Fruit fly (Drosophila melanogaster) whole organism, embryonic: ENCODE results near the gene H2.0.

Experiments
- Abd-B ChIP-seq: fragments of 200-800 bp; sonication (Bioruptor generic); optimal IDR thresholded peaks from 2 replicates; lab custom pipeline; 2018; ENCODE audit warnings: missing biosample characterization, mild to moderate bottlenecking, missing genetic modification characterization, moderate library complexity
- Atf3 ChIP-seq: fragments of 200-800 bp; sonication (Bioruptor generic); optimal IDR thresholded peaks from 3 replicates; lab custom pipeline; 2016; ENCODE audit warnings: missing biosample characterization, missing genetic modification characterization
- Awh ChIP-seq: fragments of 200-800 bp; sonication (Bioruptor generic); IDR thresholded peaks from 2 replicates; pipeline ENCODE4, ENCODE4 v1.3.6; 2022; ENCODE audit warnings: missing biosample characterization, missing genetic modification characterization
- Bgb ChIP-seq: fragments of 200-800 bp; sonication (Bioruptor generic); IDR thresholded peaks from 2 replicates; pipeline ENCODE4 v1.3.6; 2022; ENCODE audit warnings: missing biosample characterization, missing genetic modification characterization; ENCODE audit not compliant: partially characterized antibody
- CG10462 ChIP-seq: fragments of 200-800 bp; sonication (Bioruptor generic); optimal IDR thresholded peaks from 2 replicates; lab custom pipeline; 2016; ENCODE audit warnings: missing biosample characterization, missing genetic modification characterization
- CG11695 ChIP-seq: fragments of 200-800 bp; sonication (Bioruptor generic); IDR thresholded peaks from 3 replicates; pipeline ENCODE4 v1.3.6; 2022; ENCODE audit warnings: missing biosample characterization, missing genetic modification characterization
- CG12391 ChIP-seq: fragments of 200-800 bp; sonication (Bioruptor generic); optimal IDR thresholded peaks from 3 replicates; lab custom pipeline; 2018; ENCODE audit warnings: missing biosample characterization, mild to moderate bottlenecking, missing genetic modification characterization, moderate library complexity
- CG13424 ChIP-seq: fragments of 200-800 bp; sonication (Bioruptor generic); optimal IDR thresholded peaks from 2 replicates; lab custom pipeline; 2019; ENCODE audit warnings: missing biosample characterization, mild to moderate bottlenecking, missing genetic modification characterization, moderate library complexity
- CG15073 ChIP-seq: fragments of 200-800 bp; sonication (Bioruptor generic); optimal IDR thresholded peaks from 2 replicates; lab custom pipeline; 2016; ENCODE audit warnings: missing biosample characterization, missing genetic modification characterization
- CG15514 ChIP-seq: fragments of 200-800 bp; sonication (Bioruptor generic); optimal IDR thresholded peaks from 3 replicates; lab custom pipeline; 2017; ENCODE audit warnings: missing biosample characterization, missing genetic modification characterization, mild to moderate bottlenecking, moderate library complexity, missing genetic modification reagents
- CG1647 ChIP-seq: fragments of 200-800 bp; sonication (Bioruptor generic); optimal IDR thresholded peaks from 3 replicates; lab custom pipeline; 2016; ENCODE audit warnings: missing biosample characterization, missing genetic modification characterization
- CG2202 ChIP-seq: fragments of 200-800 bp; sonication (Bioruptor generic); optimal IDR thresholded peaks from 2 replicates; lab custom pipeline; 2018; ENCODE audit warnings: missing biosample characterization, mild to moderate bottlenecking, missing genetic modification characterization
- CG4820 ChIP-seq: fragments of 200-800 bp; sonication (Bioruptor generic); optimal IDR thresholded peaks from 3 replicates; lab custom pipeline; 2016; ENCODE audit warnings: missing biosample characterization, missing genetic modification characterization
- CG7357 ChIP-seq: fragments of 200-800 bp; sonication (Bioruptor generic); IDR thresholded peaks from 3 replicates; pipeline ENCODE4 v1.3.6; 2022; ENCODE audit warnings: missing biosample characterization, missing genetic modification characterization
- CG7556 ChIP-seq: fragments of 200-800 bp; sonication (Bioruptor generic); optimal IDR thresholded peaks from 2 replicates; lab custom pipeline; 2017; ENCODE audit warnings: missing biosample characterization, mild to moderate bottlenecking, missing genetic modification characterization
- CG8388 ChIP-seq: fragments of 200-800 bp; sonication (Bioruptor generic); optimal IDR thresholded peaks from 2 replicates; lab custom pipeline; 2019; ENCODE audit warnings: missing biosample characterization, mild to moderate bottlenecking, missing genetic modification characterization, moderate library complexity
- CG9817 ChIP-seq: fragments of 200-800 bp; sonication (Bioruptor generic); optimal IDR thresholded peaks from 2 replicates; lab custom pipeline; 2018; ENCODE audit warnings: missing biosample characterization, mild to moderate bottlenecking, missing genetic modification characterization, moderate library complexity
- CG9932 ChIP-seq: fragments of 200-800 bp; sonication (Bioruptor generic); IDR thresholded peaks from 2 replicates; pipeline ENCODE4 v1.3.6; 2022; ENCODE audit warnings: missing biosample characterization, missing genetic modification characterization
- CrebB ChIP-seq: fragments of 200-800 bp; sonication (Bioruptor generic); optimal IDR thresholded peaks from 3 replicates; lab custom pipeline; 2018; ENCODE audit warnings: missing biosample characterization, mild to moderate bottlenecking, missing genetic modification characterization
- Hey ChIP-seq: fragments of 200-800 bp; sonication (Bioruptor generic); optimal IDR thresholded peaks from 3 replicates; lab custom pipeline; 2018; ENCODE audit warnings: missing biosample characterization, mild to moderate bottlenecking, missing genetic modification characterization
- HmgD ChIP-seq: fragments of 200-800 bp; sonication (Bioruptor generic); optimal IDR thresholded peaks from 3 replicates; lab custom pipeline; 2016; ENCODE audit warnings: missing biosample characterization, missing genetic modification characterization
- Hmr ChIP-seq: fragments of 200-800 bp; sonication (Bioruptor generic); optimal IDR thresholded peaks from 3 replicates; lab custom pipeline; 2017; ENCODE audit warnings: mild to moderate bottlenecking, missing biosample characterization, missing genetic modification reagents, missing genetic modification characterization
- Neu2 ChIP-seq: fragments of 200-800 bp; sonication (Bioruptor generic); optimal IDR thresholded peaks from 3 replicates; lab custom pipeline; 2016; ENCODE audit warnings: missing biosample characterization, missing genetic modification characterization, borderline replicate concordance
- Pdp1 ChIP-seq, 2 experiments: fragments of 200-800 bp; sonication (Bioruptor generic); optimal IDR thresholded peaks; 3 replicates each; lab custom pipeline; 2016; ENCODE audit warnings: missing biosample characterization in 2 of 2, missing genetic modification characterization in 2 of 2, mild to moderate bottlenecking in 1 of 2, moderate library complexity in 1 of 2
- Poxn ChIP-seq: fragments of 200-800 bp; sonication (Bioruptor generic); IDR thresholded peaks from 2 replicates; pipeline ENCODE4 v1.3.6; 2022; ENCODE audit warnings: missing biosample characterization, missing genetic modification characterization
- Scr ChIP-seq: fragments of 200-800 bp; sonication (Bioruptor generic); IDR thresholded peaks from 2 replicates; pipeline ENCODE4 v1.3.6; 2022; ENCODE audit warnings: missing biosample characterization, missing genetic modification characterization; ENCODE audit not compliant: partially characterized antibody
- Sin3A ChIP-seq: fragments of >200 bp; optimal IDR thresholded peaks from 2 replicates; lab custom pipeline; 2018
- TFAM ChIP-seq: fragments of 200-800 bp; sonication (Bioruptor generic); optimal IDR thresholded peaks from 2 replicates; lab custom pipeline; 2017; ENCODE audit warnings: missing biosample characterization, missing genetic modification characterization, inconsistent platforms
- aop ChIP-seq: fragments of 200-800 bp; sonication (Bioruptor generic); IDR thresholded peaks from 2 replicates; pipeline ENCODE4 v1.3.6; 2022; ENCODE audit warnings: missing biosample characterization, missing genetic modification characterization
- ap ChIP-seq: fragments of 200-800 bp; sonication (Bioruptor generic); IDR thresholded peaks from 2 replicates; pipeline ENCODE4 v1.3.6; 2022; ENCODE audit warnings: missing biosample characterization, missing genetic modification characterization
- caup ChIP-seq: fragments of 200-800 bp; sonication (Bioruptor generic); optimal IDR thresholded peaks from 3 replicates; lab custom pipeline; 2017; ENCODE audit warnings: missing biosample characterization, mild to moderate bottlenecking, missing genetic modification characterization, moderate library complexity; ENCODE audit not compliant: severe bottlenecking
- corto ChIP-seq: fragments of 200-800 bp; sonication (Bioruptor generic); optimal IDR thresholded peaks from 2 replicates; lab custom pipeline; 2016; ENCODE audit warnings: missing biosample characterization, mild to moderate bottlenecking, missing genetic modification characterization, moderate library complexity
- dmrt11E ChIP-seq: fragments of 200-800 bp; sonication (Bioruptor generic); optimal IDR thresholded peaks from 3 replicates; lab custom pipeline; 2018; ENCODE audit warnings: missing biosample characterization, mild to moderate bottlenecking, missing genetic modification characterization, moderate library complexity
- fd64A ChIP-seq: fragments of 200-800 bp; sonication (Bioruptor generic); optimal IDR thresholded peaks from 3 replicates; lab custom pipeline; 2018; ENCODE audit warnings: missing biosample characterization, mild to moderate bottlenecking, missing genetic modification characterization
- fd96Cb ChIP-seq: fragments of 200-800 bp; sonication (Bioruptor generic); optimal IDR thresholded peaks from 2 replicates; lab custom pipeline; 2018; ENCODE audit warnings: missing biosample characterization, mild to moderate bottlenecking, missing genetic modification characterization, moderate library complexity
- gce ChIP-seq: fragments of 200-800 bp; sonication (Bioruptor generic); IDR thresholded peaks from 3 replicates; pipeline ENCODE4 v1.3.6; 2022; ENCODE audit warnings: missing biosample characterization, missing genetic modification characterization
- grn ChIP-seq: fragments of 200-800 bp; sonication (Bioruptor generic); optimal IDR thresholded peaks from 3 replicates; lab custom pipeline; 2017; ENCODE audit warnings: missing biosample characterization, missing genetic modification characterization
- hb ChIP-seq: fragments of 200-800 bp; sonication (Bioruptor generic); IDR thresholded peaks from 3 replicates; pipeline ENCODE4 v1.3.6; 2022; ENCODE audit warnings: missing biosample characterization, missing genetic modification characterization; ENCODE audit not compliant: partially characterized antibody
- lab ChIP-seq: fragments of 200-800 bp; sonication (Bioruptor generic); optimal IDR thresholded peaks from 3 replicates; lab custom pipeline; 2017; ENCODE audit warnings: missing biosample characterization, missing genetic modification characterization, mild to moderate bottlenecking, moderate library complexity, missing genetic modification reagents
- lola ChIP-seq, 3 experiments: fragments of >200 bp in 2 of 3; fragments of 200-800 bp in 1 of 3; sonication (Bioruptor generic) in 1 of 3; optimal IDR thresholded peaks; 2 replicates each; lab custom pipeline; 2017 to 2019; ENCODE audit warnings: missing biosample characterization in 3 of 3, missing genetic modification characterization in 3 of 3, mild to moderate bottlenecking in 1 of 3, moderate library complexity in 1 of 3
- mam ChIP-seq: fragments of 200-800 bp; sonication (Bioruptor generic); optimal IDR thresholded peaks from 3 replicates; lab custom pipeline; 2016; ENCODE audit warnings: missing biosample characterization, missing genetic modification characterization
- pfk ChIP-seq: fragments of 200-800 bp; sonication (Bioruptor generic); optimal IDR thresholded peaks from 2 replicates; lab custom pipeline; 2018; ENCODE audit warnings: missing biosample characterization, mild to moderate bottlenecking, missing genetic modification characterization, moderate library complexity
- prd ChIP-seq, 3 experiments: fragments of >200 bp in 2 of 3; fragments of 200-800 bp in 1 of 3; sonication (Bioruptor generic) in 1 of 3; optimal IDR thresholded peaks in 2 of 3; IDR thresholded peaks in 1 of 3; 2 replicates in 2 of 3; 3 replicates in 1 of 3; pipeline versions ENCODE4 v1.3.6 to Lab custom; 2017 to 2022; ENCODE audit warnings: missing biosample characterization in 1 of 3, missing genetic modification characterization in 1 of 3
- sob ChIP-seq: fragments of 200-800 bp; sonication (Bioruptor generic); IDR thresholded peaks from 2 replicates; pipeline ENCODE4 v1.3.6; 2022; ENCODE audit warnings: missing biosample characterization, missing genetic modification characterization
- sqz ChIP-seq: fragments of 200-800 bp; sonication (Bioruptor generic); optimal IDR thresholded peaks from 3 replicates; lab custom pipeline; 2018; ENCODE audit warnings: missing biosample characterization, mild to moderate bottlenecking, missing genetic modification characterization
- tgo ChIP-seq: fragments of 200-800 bp; sonication (Bioruptor generic); IDR thresholded peaks from 3 replicates; pipeline ENCODE4 v1.3.6; 2022; ENCODE audit warnings: missing biosample characterization, missing genetic modification characterization
- tin ChIP-seq: fragments of 200-800 bp; sonication (Bioruptor generic); optimal IDR thresholded peaks from 3 replicates; lab custom pipeline; 2016; ENCODE audit warnings: missing biosample characterization, missing genetic modification characterization
- z ChIP-seq: fragments of 200-800 bp; sonication (Bioruptor generic); IDR thresholded peaks from 3 replicates; pipeline ENCODE4 v1.3.6; 2022; ENCODE audit warnings: missing biosample characterization, missing genetic modification characterization
- zfh1 ChIP-seq: fragments of 200-800 bp; sonication (Bioruptor generic); IDR thresholded peaks from 3 replicates; pipeline ENCODE4 v1.3.6; 2022; ENCODE audit warnings: missing biosample characterization, missing genetic modification characterization

H2.0 gene

DNA sequence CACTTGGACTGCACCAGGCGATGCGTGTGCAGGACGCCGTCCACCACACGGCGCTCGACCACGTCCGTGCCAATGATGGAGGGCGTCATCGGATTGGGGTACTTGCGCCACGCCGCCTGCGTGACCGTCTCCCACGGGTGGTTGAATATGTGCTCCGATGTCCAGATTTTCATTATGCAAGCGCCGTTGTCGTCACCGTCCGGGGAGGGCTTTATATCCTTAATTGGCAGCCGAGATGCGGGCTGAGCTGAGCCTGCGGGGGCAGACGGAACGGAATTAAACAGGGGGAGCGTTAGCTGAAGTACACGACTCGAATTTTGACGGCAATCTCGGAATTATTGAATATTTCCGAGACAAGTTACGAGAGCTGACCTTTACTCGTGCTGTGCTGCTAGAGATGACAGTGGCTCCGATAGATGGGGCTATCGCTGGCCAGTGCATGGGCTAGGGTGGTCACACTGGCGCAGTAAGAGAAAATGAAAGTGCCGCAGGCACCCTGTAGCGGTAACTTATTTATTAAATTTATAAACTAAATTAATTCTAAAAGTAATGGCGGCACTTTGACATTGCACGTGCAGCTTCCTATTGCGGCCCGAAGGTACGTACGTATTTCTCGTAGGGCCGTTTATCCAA is 28.4 kb upstream of the H2.0 start, which contains the start of gene IPIP (continued):
- TF ChIP-seq CrebB (no peak), Poxn (no peak), CG4820 (GFP tag; lab: Kevin White, UChicago) (no peak), Atf3 (GFP tag; lab: Kevin White, UChicago) (no peak), corto (GFP tag; lab: Kevin White, UChicago) (no peak), lola (GFP tag; optimal IDR thresholded peaks at IDR 0.05; lab: Kevin White, UChicago) (no peak), prd (optimal IDR thresholded peaks at IDR 0.05; lab: Kevin White, UChicago) (no peak), prd (GFP tag; IDR thresholded peaks at IDR 0.05; lab: Robert Waterston, UW) (peak; percentile 44; the same call in 1 of the 3 replicates), CG8388 (GFP tag; lab: Kevin White, UChicago) (no peak), CG7556 (GFP tag; lab: Kevin White, UChicago) (no peak), fd64A (GFP tag; lab: Kevin White, UChicago) (no peak), Abd-B (GFP tag; lab: Kevin White, UChicago) (no peak), caup (GFP tag; lab: Kevin White, UChicago) (peak; percentile 53), CG12391 (tag; lab: Kevin White, UChicago) (peak; percentile 12), sob (GFP tag; lab: Robert Waterston, UW) (0 out of 2 replicates have a peak, but pooled peaks have one; percentile 36), Sin3A (lab: Kevin White, UChicago) (peak; percentile 34), fd96Cb (tag; lab: Kevin White, UChicago) (no peak), gce (GFP tag; lab: Robert Waterston, UW) (no peak), CG11695 (no peak), Pdp1 (GFP tag; optimal IDR thresholded peaks at IDR 0.05; lab: Kevin White, UChicago) (peak in 1 of 2 experiments; percentile 98), CG10462 (no peak), Neu2 (no peak), dmrt11E (tag; lab: Kevin White, UChicago) (no peak), CG9817 (tag; lab: Kevin White, UChicago) (peak; percentile 32), CG2202 (tag; lab: Kevin White, UChicago) (no peak), hb (GFP tag; lab: Robert Waterston, UW) (peak; percentile 83), pfk (no peak), Awh (GFP tag; lab: Robert Waterston, UW) (no peak), z (no peak), CG15514 (GFP tag; lab: Kevin White, UChicago) (peak; percentile 64), lab (GFP tag; lab: Kevin White, UChicago) (peak; percentile 60), aop (GFP tag; lab: Robert Waterston, UW) (no peak), CG9932 (GFP tag; lab: Robert Waterston, UW) (peak; percentile 79), HmgD (GFP tag; lab: Kevin White, UChicago) (no peak), tgo (GFP tag; lab: Robert Waterston, UW) (peak; percentile 29; the same call in 1 of the 3 replicates), CG7357 (GFP tag; lab: Robert Waterston, UW) (no peak), mam (GFP tag; lab: Kevin White, UChicago) (peak; percentile 52), Hmr (GFP tag; lab: Kevin White, UChicago) (peak; percentile 31), zfh1 (GFP tag; lab: Robert Waterston, UW) (peak; percentile 54; the same call in 2 of the 3 replicates), ap (GFP tag; lab: Robert Waterston, UW) (no peak), CG13424 (tag; lab: Kevin White, UChicago) (peak; percentile 17), CG15073 (GFP tag; lab: Kevin White, UChicago) (no peak), Scr (GFP tag; lab: Robert Waterston, UW) (peak; percentile 79), sqz (no peak), grn (no peak), tin (no peak), Hey (no peak), TFAM (GFP tag; lab: Kevin White, UChicago) (no peak), Bgb (GFP tag; lab: Robert Waterston, UW) (peak; percentile 91), CG1647 (no peak)
